Worm (Caenorhabditis elegans) whole organism, midembryonic: ENCODE data around the gene srx-60.

Source experiments
- T22C8.4 ChIP-seq: fragments of 200-800 bp; sonication (Bioruptor generic); IDR thresholded peaks from 2 replicates; pipeline ENCODE4 v1.3.6; 2022; ENCODE audit warnings: missing genetic modification characterization, missing compliant biosample characterization
- ztf-29 ChIP-seq: fragments of 200-800 bp; sonication (Bioruptor generic); IDR thresholded peaks from 2 replicates; pipeline ENCODE4 v1.3.6; 2022; ENCODE audit warnings: missing genetic modification reagents, missing genetic modification characterization, missing compliant biosample characterization

ce11 chrV:7435376-7436204 lies 34.9 kb downstream of the srx-60 start, which contains the start of the genes ddo-2 and F25E5.8:
- TF ChIP-seq T22C8.4 (GFP tag; lab: Robert Waterston, UW) (no peak), ztf-29 (GFP tag; lab: Robert Waterston, UW) (no peak)
